Worm (Caenorhabditis elegans) whole organism, L3 larva: ENCODE data around the gene F55G11.8.

Experiments
- R02D3.7 ChIP-seq: fragments of 150-350 bp; optimal IDR thresholded peaks from 2 replicates; lab custom pipeline; 2014; ENCODE audit warnings: missing biosample characterization, missing genetic modification characterization
- ama-1 ChIP-seq: fragments of 150-350 bp; optimal IDR thresholded peaks from 2 replicates; lab custom pipeline; 2018
- ceh-16 ChIP-seq: sonication (generic microtip); optimal IDR thresholded peaks from 2 replicates; lab custom pipeline; 2017; ENCODE audit warnings: missing biosample characterization, missing genetic modification characterization
- ceh-82 ChIP-seq: fragments of 150-350 bp; optimal IDR thresholded peaks from 2 replicates; lab custom pipeline; 2014; ENCODE audit warnings: missing biosample characterization, missing genetic modification characterization
- ceh-9 ChIP-seq: sonication (generic microtip); optimal IDR thresholded peaks from 2 replicates; lab custom pipeline; 2018; ENCODE audit warnings: missing biosample characterization, missing genetic modification characterization
- daf-12 ChIP-seq: fragments of 150-350 bp; optimal IDR thresholded peaks from 2 replicates; lab custom pipeline; 2014; ENCODE audit warnings: missing biosample characterization, missing genetic modification reagents, missing genetic modification characterization
- egl-5 ChIP-seq: fragments of 150-350 bp; optimal IDR thresholded peaks from 2 replicates; lab custom pipeline; 2017; ENCODE audit warnings: missing biosample characterization, missing genetic modification reagents, missing genetic modification characterization, inconsistent platforms
- elt-1 ChIP-seq: fragments of 150-350 bp; optimal IDR thresholded peaks from 2 replicates; lab custom pipeline; 2014; ENCODE audit warnings: missing biosample characterization, missing genetic modification characterization
- elt-2 ChIP-seq: sonication (generic microtip); optimal IDR thresholded peaks from 2 replicates; lab custom pipeline; 2016; ENCODE audit warnings: missing genetic modification reagents, mild to moderate bottlenecking, missing genetic modification characterization, missing compliant biosample characterization
- eor-1 ChIP-seq, 2 experiments: fragments of 150-350 bp; optimal IDR thresholded peaks; 2 replicates each; lab custom pipeline; 2014 to 2018; ENCODE audit warnings: missing biosample characterization in 2 of 2, missing genetic modification characterization in 2 of 2
- fkh-10 ChIP-seq: sonication (generic microtip); optimal IDR thresholded peaks from 2 replicates; lab custom pipeline; 2017; ENCODE audit warnings: missing biosample characterization, missing genetic modification reagents, missing genetic modification characterization
- fkh-2 ChIP-seq: fragments of 150-350 bp; optimal IDR thresholded peaks from 2 replicates; lab custom pipeline; 2014; ENCODE audit warnings: missing biosample characterization, missing genetic modification reagents, missing genetic modification characterization
- hmg-11 ChIP-seq: sonication (generic microtip); optimal IDR thresholded peaks from 2 replicates; lab custom pipeline; 2016; ENCODE audit warnings: missing genetic modification characterization, missing compliant biosample characterization
- lin-39 ChIP-seq: fragments of 150-350 bp; optimal IDR thresholded peaks from 2 replicates; lab custom pipeline; 2018; ENCODE audit warnings: missing biosample characterization, missing genetic modification reagents, missing genetic modification characterization
- lsy-12 ChIP-seq: sonication (generic microtip); optimal IDR thresholded peaks from 2 replicates; lab custom pipeline; 2016; ENCODE audit warnings: mild to moderate bottlenecking, missing genetic modification characterization, missing compliant biosample characterization
- mdl-1 ChIP-seq: fragments of 150-350 bp; optimal IDR thresholded peaks from 2 replicates; lab custom pipeline; 2014; ENCODE audit warnings: missing biosample characterization, missing genetic modification characterization
- nfya-1 ChIP-seq: sonication (generic microtip); optimal IDR thresholded peaks from 2 replicates; lab custom pipeline; 2017; ENCODE audit warnings: missing genetic modification characterization, mild to moderate bottlenecking, missing compliant biosample characterization, antibody characterized with exemption, moderate library complexity; ENCODE audit not compliant: insufficient read depth
- nhr-11 ChIP-seq: fragments of 150-350 bp; optimal IDR thresholded peaks from 2 replicates; lab custom pipeline; 2014; ENCODE audit warnings: missing biosample characterization, missing genetic modification characterization
- nhr-12 ChIP-seq: fragments of 150-350 bp; optimal IDR thresholded peaks from 2 replicates; lab custom pipeline; 2014; ENCODE audit warnings: missing biosample characterization, missing genetic modification characterization
- nhr-23 ChIP-seq: fragments of 150-350 bp; optimal IDR thresholded peaks from 2 replicates; lab custom pipeline; 2014; ENCODE audit warnings: missing biosample characterization, missing genetic modification reagents, missing genetic modification characterization
- nhr-237 ChIP-seq: fragments of 150-350 bp; optimal IDR thresholded peaks from 2 replicates; lab custom pipeline; 2014; ENCODE audit warnings: missing biosample characterization, missing genetic modification characterization
- nhr-25 ChIP-seq: sonication (generic microtip); optimal IDR thresholded peaks from 2 replicates; lab custom pipeline; 2017; ENCODE audit warnings: missing biosample characterization, missing genetic modification characterization
- nhr-28 ChIP-seq: fragments of 150-350 bp; optimal IDR thresholded peaks from 2 replicates; lab custom pipeline; 2014; ENCODE audit warnings: missing biosample characterization, missing genetic modification characterization
- nhr-43 ChIP-seq: sonication (generic microtip); optimal IDR thresholded peaks from 2 replicates; lab custom pipeline; 2016; ENCODE audit warnings: mild to moderate bottlenecking, missing genetic modification characterization, missing compliant biosample characterization; ENCODE audit not compliant: poor library complexity, severe bottlenecking
- nhr-67 ChIP-seq: fragments of 150-350 bp; optimal IDR thresholded peaks from 2 replicates; lab custom pipeline; 2014; ENCODE audit warnings: missing biosample characterization, missing genetic modification characterization
- nhr-76 ChIP-seq: fragments of 150-350 bp; sonication (generic microtip); optimal IDR thresholded peaks from 5 replicates; lab custom pipeline; 2014; ENCODE audit warnings: missing biosample characterization, missing genetic modification characterization
- pqm-1 ChIP-seq: fragments of 150-350 bp; optimal IDR thresholded peaks from 2 replicates; lab custom pipeline; 2017; ENCODE audit warnings: missing biosample characterization, missing genetic modification characterization, inconsistent platforms
- sea-2 ChIP-seq: fragments of 150-350 bp; sonication (generic microtip); optimal IDR thresholded peaks from 4 replicates; lab custom pipeline; 2014; ENCODE audit warnings: missing biosample characterization, missing genetic modification reagents, missing genetic modification characterization
- skn-1 ChIP-seq: fragments of 150-350 bp; optimal IDR thresholded peaks from 2 replicates; lab custom pipeline; 2014; ENCODE audit warnings: missing biosample characterization, missing genetic modification characterization
- snpc-4 ChIP-seq: fragments of 150-350 bp; optimal IDR thresholded peaks from 2 replicates; lab custom pipeline; 2014; ENCODE audit warnings: missing biosample characterization, missing genetic modification characterization
- unc-62 ChIP-seq: fragments of 150-350 bp; sonication (generic microtip); optimal IDR thresholded peaks from 4 replicates; lab custom pipeline; 2014; ENCODE audit warnings: missing biosample characterization, missing genetic modification reagents, missing genetic modification characterization
- ztf-11 ChIP-seq: fragments of 150-350 bp; optimal IDR thresholded peaks from 2 replicates; lab custom pipeline; 2014; ENCODE audit warnings: missing biosample characterization, missing genetic modification characterization
- ztf-4 ChIP-seq: fragments of 150-350 bp; optimal IDR thresholded peaks from 2 replicates; lab custom pipeline; 2014; ENCODE audit warnings: missing biosample characterization, missing genetic modification characterization

The F55G11.8 gene

ce11 chrIV:12962564-12962963 lies at the start of gene F55G11.8:
TSS of gene F55G11.8 (plus strand) at chrIV:12962808.
- TF ChIP-seq elt-2 (tag; lab: Kevin White, UChicago) (peak; percentile 78), nhr-28 (tag; lab: Kevin White, UChicago) (no peak), skn-1 (tag; lab: Kevin White, UChicago) (peak; percentile 2), pqm-1 (tag; lab: Kevin White, UChicago) (peak; percentile 20)
- TF ChIP-seq, all 47 proteins: peak for 3

- TF ChIP-seq fkh-10 (GFP tag; lab: Kevin White, UChicago) (no peak), ama-1 (lab: Kevin White, UChicago) (no peak), egl-5 (tag; lab: Kevin White, UChicago) (no peak), lsy-12 (tag; lab: Kevin White, UChicago) (no peak), elt-2 (tag; lab: Kevin White, UChicago) (no peak), nhr-11 (tag; lab: Kevin White, UChicago) (no peak)
Measured at ce11 chrIV:12914532-12915019, 48.0 kb upstream of the F55G11.8 start, which contains the start of gene irg-6. TSS of gene irg-6 (minus strand) at chrIV:12914969.

- no peak for TF ChIP-seq nhr-25 (tag; lab: Kevin White, UChicago)
- no peak for TF ChIP-seq ztf-4 (tag; lab: Kevin White, UChicago)
- TF ChIP-seq mdl-1: no peak
- TF ChIP-seq snpc-4 (tag; lab: Kevin White, UChicago): no peak
- TF ChIP-seq nhr-12 (tag; lab: Kevin White, UChicago): no peak
- TF ChIP-seq ceh-9 (tag; lab: Kevin White, UChicago): no peak
- no peak for TF ChIP-seq fkh-10 (GFP tag; lab: Kevin White, UChicago)
- TF ChIP-seq nhr-237 (tag; lab: Kevin White, UChicago): no peak
- TF ChIP-seq unc-62 (GFP tag; lab: Kevin White, UChicago): no peak
- TF ChIP-seq ceh-82 (tag; lab: Kevin White, UChicago): no peak
- TF ChIP-seq ztf-11 (tag; lab: Kevin White, UChicago): no peak
- no peak for TF ChIP-seq ama-1 (lab: Kevin White, UChicago)
- TF ChIP-seq nhr-11 (tag; lab: Kevin White, UChicago): no peak
- TF ChIP-seq nhr-28 (tag; lab: Kevin White, UChicago): no peak
- TF ChIP-seq fkh-2 (tag; lab: Kevin White, UChicago): no peak
- no peak for TF ChIP-seq ceh-16 (tag; lab: Kevin White, UChicago)
- TF ChIP-seq lin-39 (tag; lab: Kevin White, UChicago): no peak
Measured at ce11 chrIV:12915479-12915878, 47.1 kb upstream of the F55G11.8 start, which contains the start of gene srz-15. TSS of gene srz-15 (plus strand) at chrIV:12915779.

- TF ChIP-seq eor-1 (tag; optimal IDR thresholded peaks at IDR 0.05; lab: Kevin White, UChicago) (no peak), R02D3.7 (no peak), lsy-12 (tag; lab: Kevin White, UChicago) (no peak), unc-62 (GFP tag; lab: Kevin White, UChicago) (no peak), hmg-11 (tag; lab: Kevin White, UChicago) (no peak), fkh-10 (GFP tag; lab: Kevin White, UChicago) (no peak), elt-1 (no peak), nhr-67 (tag; lab: Kevin White, UChicago) (no peak), nhr-237 (tag; lab: Kevin White, UChicago) (no peak), ceh-82 (tag; lab: Kevin White, UChicago) (no peak), daf-12 (tag; lab: Kevin White, UChicago) (no peak), nhr-11 (tag; lab: Kevin White, UChicago) (no peak), sea-2 (GFP tag; lab: Kevin White, UChicago) (no peak), nhr-23 (tag; lab: Kevin White, UChicago) (no peak), ceh-16 (tag; lab: Kevin White, UChicago) (no peak), nfya-1 (no peak)
Measured at ce11 chrIV:12918256-12918655, 44.4 kb upstream of the F55G11.8 start, which contains the start of gene C32H11.3. TSS of gene C32H11.3 (plus strand) at chrIV:12918556.

- TF ChIP-seq nhr-43 (no peak), sea-2 (GFP tag; lab: Kevin White, UChicago) (no peak), skn-1 (tag; lab: Kevin White, UChicago) (peak; percentile 33), nhr-11 (tag; lab: Kevin White, UChicago) (no peak), nhr-76 (tag; lab: Kevin White, UChicago) (no peak), pqm-1 (tag; lab: Kevin White, UChicago) (peak; percentile 52)
Measured at ce11 chrIV:12920553-12920952, 42.1 kb upstream of the F55G11.8 start.
